Worm (Caenorhabditis elegans): ENCODE data around the gene C32D5.8.

DNA sequence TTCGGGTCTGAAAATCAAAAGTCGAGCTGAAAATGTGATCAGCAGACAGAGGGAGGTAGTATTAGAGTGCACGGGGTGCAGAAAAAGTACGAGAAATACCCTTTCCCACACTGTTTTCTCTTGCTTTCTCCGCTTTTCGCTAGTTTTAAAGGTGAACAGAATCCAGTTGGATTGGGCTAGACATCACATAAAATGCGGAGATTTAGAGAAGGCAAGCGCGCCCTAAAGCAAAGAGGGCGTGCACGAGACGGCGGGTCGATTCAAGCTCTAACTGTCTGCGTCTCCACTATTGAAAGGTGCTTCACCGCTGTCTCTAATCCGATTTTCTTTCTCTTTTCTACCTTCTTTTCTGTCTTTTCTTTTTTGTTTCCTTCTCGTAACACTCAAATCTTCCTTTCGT is 24.3 kb upstream of the C32D5.8 start:
- no peak for TF ChIP-seq ceh-82 (tag; optimal IDR thresholded peaks at IDR 0.05)
- peak; percentile 53 for TF ChIP-seq fos-1 (tag; optimal IDR thresholded peaks at IDR 0.05)
- TF ChIP-seq nhr-237 (tag; optimal IDR thresholded peaks at IDR 0.05), result peak; percentile 40
